Worm (Caenorhabditis elegans): Measurements from ENCODE around the gene R07E5.5.

ce11 chrIII:4395857-4396256 lies 1.4 kb upstream of the R07E5.5 start:
- no peak for TF ChIP-seq sdz-38 (tag; optimal IDR thresholded peaks at IDR 0.05)
- TF ChIP-seq Y53F4B.3 (GFP tag; IDR thresholded peaks at IDR 0.05) = no peak
- no peak for TF ChIP-seq pha-4 (tag; optimal IDR thresholded peaks at IDR 0.05)
- no peak for TF ChIP-seq lag-1 (GFP tag; IDR thresholded peaks at IDR 0.05)
- no peak for TF ChIP-seq mes-4 (tag; optimal IDR thresholded peaks at IDR 0.05)
- no peak for TF ChIP-seq Y79H2A.3 (GFP tag; conservative IDR thresholded peaks at IDR 0.05)
- TF ChIP-seq T07F8.4 (tag; optimal IDR thresholded peaks at IDR 0.05) = no peak
- TF ChIP-seq snpc-4 (GFP tag; optimal IDR thresholded peaks at IDR 0.05) = no peak
- no peak for TF ChIP-seq snpc-4 (tag; optimal IDR thresholded peaks at IDR 0.05)
- TF ChIP-seq nfya-1 (tag; optimal IDR thresholded peaks at IDR 0.05; ENCODE audit: borderline replicate concordance, insufficient read depth) = no peak
- no peak for TF ChIP-seq snpc-3.4 (tag; optimal IDR thresholded peaks at IDR 0.05)
